Fruit fly (Drosophila melanogaster): ENCODE results near the gene Nha1.

Gene Nha1

dm6 chr2L:6851963-6852671, 18.1 kb downstream of the Nha1 start, which contains the start of gene Rca1 (continued):
- TF ChIP-seq ind (GFP tag; optimal IDR thresholded peaks at IDR 0.05) (no peak), unpg (GFP tag; optimal IDR thresholded peaks at IDR 0.05) (no peak), z (GFP tag; IDR thresholded peaks at IDR 0.05) (no peak), CG14860 (GFP tag; IDR thresholded peaks at IDR 0.05; ENCODE audit: partially characterized antibody) (no peak), sqz (GFP tag; optimal IDR thresholded peaks at IDR 0.05) (no peak), CG18599 (GFP tag; optimal IDR thresholded peaks at IDR 0.05) (no peak), CG10959 (GFP tag; IDR thresholded peaks at IDR 0.05) (no peak), disco-r (GFP tag; optimal IDR thresholded peaks at IDR 0.05) (no peak), cato (GFP tag; optimal IDR thresholded peaks at IDR 0.05; ENCODE audit: borderline replicate concordance) (no peak), dpn (GFP tag; optimal IDR thresholded peaks at IDR 0.05) (no peak), CG43689 (GFP tag; IDR thresholded peaks at IDR 0.05) (no peak), exex (tag; optimal IDR thresholded peaks at IDR 0.05) (no peak), prd (optimal IDR thresholded peaks at IDR 0.05) (no peak), prd (GFP tag; IDR thresholded peaks at IDR 0.05) (no peak), E2f1 (GFP tag; IDR thresholded peaks at IDR 0.05) (no peak), trh (GFP tag; optimal IDR thresholded peaks at IDR 0.05) (no peak), her (GFP tag; optimal IDR thresholded peaks at IDR 0.05) (no peak), ci (GFP tag; IDR thresholded peaks at IDR 0.05) (no peak), CG12391 (tag; optimal IDR thresholded peaks at IDR 0.05) (no peak), fd102C (GFP tag; optimal IDR thresholded peaks at IDR 0.05) (no peak), CG3407 (GFP tag; optimal IDR thresholded peaks at IDR 0.05) (no peak), CG11723 (GFP tag; optimal IDR thresholded peaks at IDR 0.05) (no peak), nerfin-2 (GFP tag; IDR thresholded peaks at IDR 0.05; ENCODE audit: partially characterized antibody) (no peak; the same call in 1 of the 2 replicates), nerfin-1 (tag; optimal IDR thresholded peaks at IDR 0.05) (peak; percentile 60), lola (GFP tag; optimal IDR thresholded peaks at IDR 0.05) (no peak), emc (GFP tag; optimal IDR thresholded peaks at IDR 0.05) (no peak), Doc3 (GFP tag; IDR thresholded peaks at IDR 0.05; ENCODE audit: partially characterized antibody) (0 out of 3 replicates have a peak, but pooled peaks have one; percentile 27), CrebB (tag; optimal IDR thresholded peaks at IDR 0.05) (no peak), Nf-YC (tag; optimal IDR thresholded peaks at IDR 0.05) (no peak), TFAM (GFP tag; optimal IDR thresholded peaks at IDR 0.05) (no peak), Xbp1 (GFP tag; optimal IDR thresholded peaks at IDR 0.05) (no peak), NFAT (GFP tag; IDR thresholded peaks at IDR 0.05) (no peak), YL-1 (GFP tag; optimal IDR thresholded peaks at IDR 0.05) (peak; percentile 58), BEAF-32 (GFP tag; optimal IDR thresholded peaks at IDR 0.05) (peak; percentile 73), CG12942 (GFP tag; optimal IDR thresholded peaks at IDR 0.05) (no peak), bcd (GFP tag; optimal IDR thresholded peaks at IDR 0.05) (no peak), jigr1 (GFP tag; IDR thresholded peaks at IDR 0.05) (no peak), CG15011 (GFP tag; optimal IDR thresholded peaks at IDR 0.05) (no peak), CG10431 (GFP tag; optimal IDR thresholded peaks at IDR 0.05) (no peak), gro (GFP tag; optimal IDR thresholded peaks at IDR 0.05) (no peak), HmgZ (tag; optimal IDR thresholded peaks at IDR 0.05) (peak; percentile 62), sd (tag; optimal IDR thresholded peaks at IDR 0.05) (no peak), sens-2 (GFP tag; IDR thresholded peaks at IDR 0.05) (no peak), CG14050 (GFP tag; IDR thresholded peaks at IDR 0.05) (no peak), CG17359 (tag; optimal IDR thresholded peaks at IDR 0.05) (no peak), h (optimal IDR thresholded peaks at IDR 0.05) (no peak), slp2 (GFP tag; optimal IDR thresholded peaks at IDR 0.05) (no peak), CG7271 (tag; optimal IDR thresholded peaks at IDR 0.05) (no peak), CG8478 (optimal IDR thresholded peaks at IDR 0.05) (no peak), CG32772 (GFP tag; IDR thresholded peaks at IDR 0.05) (no peak), tap (tag; optimal IDR thresholded peaks at IDR 0.05) (no peak)
